Worm (Caenorhabditis elegans): ENCODE results near the gene Y42G9A.1.

- TF ChIP-seq snpc-4 (tag; optimal IDR thresholded peaks at IDR 0.05) (no peak), lin-15B (tag; optimal IDR thresholded peaks at IDR 0.05) (no peak), lin-13 (GFP tag; optimal IDR thresholded peaks at IDR 0.05) (no peak)
Measured at ce11 chrIII:6157708-6158321, 8.1 kb downstream of the Y42G9A.1 start, which contains the start of gene anmt-2.

Measured in whole organism, L4 larva.